Fruit fly (Drosophila melanogaster): ENCODE measurements around the gene CG43707.
A peak's percentile ranks its signal among the peaks of the same experiment; 100 is the strongest.

Gene CG43707

DNA sequence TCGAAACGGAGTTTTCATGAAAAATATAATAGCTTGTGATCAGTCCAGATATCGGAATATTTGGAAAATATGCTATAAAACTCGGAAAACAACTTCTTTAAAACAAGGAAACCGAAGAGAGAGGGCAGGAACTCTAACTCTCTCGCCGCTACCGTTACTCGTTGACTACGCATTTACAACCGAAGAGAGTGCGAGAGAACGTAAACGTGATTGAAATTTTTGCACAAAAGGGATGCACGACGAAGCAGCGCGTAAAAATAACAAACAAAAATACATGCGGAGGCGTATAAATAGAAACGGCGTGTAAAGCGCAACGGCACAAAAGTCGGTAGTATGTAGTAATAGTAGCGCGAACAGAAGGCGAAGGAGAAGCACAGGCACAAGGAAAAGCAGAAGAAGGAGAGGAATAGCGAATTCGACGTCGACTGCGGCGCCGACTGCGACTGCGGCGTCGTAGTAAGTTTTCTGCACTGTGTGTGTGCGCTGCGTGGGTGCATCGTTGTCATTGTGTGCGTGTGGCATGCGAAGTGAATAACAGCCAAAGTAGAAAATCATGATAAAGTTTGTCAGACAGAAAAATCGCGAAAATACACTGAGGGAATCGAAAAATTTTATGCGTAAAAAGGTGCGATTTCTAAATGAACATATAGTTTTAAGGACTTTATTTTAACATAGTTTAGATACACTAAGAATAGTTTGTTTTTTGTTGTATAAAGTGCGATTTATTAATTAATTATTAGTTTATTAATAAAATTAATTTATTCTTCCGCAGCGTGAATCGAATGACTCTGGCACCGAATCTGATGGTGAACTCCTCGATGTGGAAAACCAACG lies 49.4 kb downstream of the CG43707 start:
- no peak for TF ChIP-seq CTCF (optimal IDR thresholded peaks at IDR 0.05)
- TF ChIP-seq CG8478 (optimal IDR thresholded peaks at IDR 0.05), result no peak

dm6 chr2L:3813255-3813875 lies 56.3 kb downstream of the CG43707 start, which contains the start of gene CG3407:
CG3407 (minus strand) TSS chr2L:3813410.
- peak in 1 of 2 experiments; percentile 60 for TF ChIP-seq CTCF (optimal IDR thresholded peaks at IDR 0.05)
- TF ChIP-seq CG8478 (optimal IDR thresholded peaks at IDR 0.05), result no peak

DNA sequence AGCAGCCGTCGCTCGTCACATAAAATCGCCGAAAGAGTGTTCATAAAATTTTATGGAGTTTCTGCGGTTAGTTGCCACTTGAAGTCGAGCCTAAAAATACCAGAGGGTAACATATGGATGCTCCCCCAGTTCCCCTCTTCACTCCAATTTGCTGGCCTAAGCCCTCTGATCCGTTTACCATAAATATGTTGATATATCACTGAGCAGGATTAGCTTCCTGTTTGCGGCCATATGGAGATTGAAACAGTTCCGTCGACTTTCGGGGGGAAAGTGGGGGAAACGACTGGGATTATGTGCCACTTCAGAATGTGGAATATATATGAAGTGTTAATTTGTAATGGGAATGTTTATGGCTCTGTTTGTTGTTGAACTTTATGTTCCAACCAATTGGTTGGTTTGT lies 57.1 kb downstream of the CG43707 start:
- TF ChIP-seq CG8478 (optimal IDR thresholded peaks at IDR 0.05) (no peak), CTCF (optimal IDR thresholded peaks at IDR 0.05) (no peak)

DNA sequence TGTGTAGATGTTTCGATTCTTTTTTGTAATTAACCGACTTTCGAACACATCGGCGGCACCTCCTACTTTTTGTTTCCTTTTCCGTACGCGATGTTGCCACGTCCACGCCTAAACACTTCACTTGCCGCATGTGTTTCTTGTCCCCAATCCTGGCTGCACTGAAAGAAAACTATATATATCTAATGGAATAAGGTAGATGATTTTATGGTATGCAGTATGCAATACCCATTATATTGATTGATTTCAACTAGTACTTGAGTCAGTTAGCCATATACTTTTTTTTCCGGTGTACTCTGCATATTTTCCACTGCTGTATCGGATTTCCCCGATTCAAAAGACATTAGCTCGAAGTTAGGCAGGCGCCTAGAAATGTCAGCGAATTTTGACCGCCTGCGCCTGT lies 61.8 kb downstream of the CG43707 start:
- no peak for TF ChIP-seq CTCF (optimal IDR thresholded peaks at IDR 0.05)
- no peak for TF ChIP-seq CG8478 (optimal IDR thresholded peaks at IDR 0.05)
